Worm (Caenorhabditis elegans) whole organism, L4/young adult: Measurements from ENCODE around the gene cnnm-2.

Source experiments
- dao-5 ChIP-seq: sonication (generic microtip); optimal IDR thresholded peaks from 2 replicates; lab custom pipeline; 2016; ENCODE audit warnings: missing genotype, missing genetic modification characterization, moderate library complexity, missing compliant biosample characterization
- him-1 ChIP-seq: sonication (generic microtip); optimal IDR thresholded peaks from 2 replicates; lab custom pipeline; 2016; ENCODE audit warnings: missing genotype, missing genetic modification reagents, missing genetic modification characterization, missing compliant biosample characterization

- TF ChIP-seq dao-5 (no peak), him-1 (tag; lab: Kevin White, UChicago) (no peak)
These were observed 3.2 kb upstream of the cnnm-2 start for ce11 chrX:8808740-8809139.
